Fruit fly (Drosophila melanogaster): Measurements from ENCODE around the gene CG14913.
A peak's percentile ranks its signal among the peaks of the same experiment; 100 is the strongest.

CG14913 gene

dm6 chr2L:11051644-11052492 lies 35.1 kb downstream of the CG14913 start (continued):
- TF ChIP-seq fd85E (GFP tag; optimal IDR thresholded peaks at IDR 0.05) (no peak), CG8319 (GFP tag; optimal IDR thresholded peaks at IDR 0.05) (peak; percentile 33), CG15336 (GFP tag; IDR thresholded peaks at IDR 0.05) (no peak), Met (GFP tag; optimal IDR thresholded peaks at IDR 0.05) (peak; percentile 54), svp (GFP tag) (peak; percentile 58), cyc (GFP tag; optimal IDR thresholded peaks at IDR 0.05) (no peak), Hr39 (GFP tag; optimal IDR thresholded peaks at IDR 0.05) (peak; percentile 32), Blimp-1 (GFP tag; optimal IDR thresholded peaks at IDR 0.05) (no peak), dsx (GFP tag; optimal IDR thresholded peaks at IDR 0.05; ENCODE audit: poor library complexity, severe bottlenecking) (peak; percentile 26), CG4318 (GFP tag; optimal IDR thresholded peaks at IDR 0.05) (no peak)

- peak; percentile 52 for TF ChIP-seq acj6 (GFP tag; optimal IDR thresholded peaks at IDR 0.05)
- TF ChIP-seq CG34406 (GFP tag; optimal IDR thresholded peaks at IDR 0.05) = peak; percentile 79
- TF ChIP-seq Blimp-1 (GFP tag; optimal IDR thresholded peaks at IDR 0.05) = peak; percentile 41
- peak; percentile 1 to 75 for TF ChIP-seq ss (GFP tag; optimal IDR thresholded peaks at IDR 0.05)
- TF ChIP-seq CG6276 (GFP tag; optimal IDR thresholded peaks at IDR 0.05) = no peak
- TF ChIP-seq CG8119 (GFP tag; IDR thresholded peaks at IDR 0.05) = peak; percentile 49; the same call in 1 of the 3 replicates
- peak; percentile 26 for TF ChIP-seq topi (GFP tag; optimal IDR thresholded peaks at IDR 0.05)
- TF ChIP-seq Gug (GFP tag; IDR thresholded peaks at IDR 0.05) = peak; percentile 13; the same call in 1 of the 2 replicates
- TF ChIP-seq cyc (GFP tag; optimal IDR thresholded peaks at IDR 0.05) = no peak
- peak; percentile 68 for TF ChIP-seq CG6163 (GFP tag; IDR thresholded peaks at IDR 0.05)
- TF ChIP-seq Sox15 (GFP tag; optimal IDR thresholded peaks at IDR 0.05) = peak; percentile 31
- peak; percentile 19 for TF ChIP-seq CG6792 (GFP tag; optimal IDR thresholded peaks at IDR 0.05)
- TF ChIP-seq CG6808 (GFP tag; optimal IDR thresholded peaks at IDR 0.05) = peak; percentile 25
- TF ChIP-seq Hr38 (GFP tag; optimal IDR thresholded peaks at IDR 0.05) = no peak
- TF ChIP-seq CG10631 (GFP tag; optimal IDR thresholded peaks at IDR 0.05) = peak; percentile 76
- TF ChIP-seq CG11902 (GFP tag; optimal IDR thresholded peaks at IDR 0.05) = peak; percentile 46
- TF ChIP-seq Ets21C (GFP tag; optimal IDR thresholded peaks at IDR 0.05) = no peak
- no peak for TF ChIP-seq CG4318 (GFP tag; optimal IDR thresholded peaks at IDR 0.05)
- peak; percentile 46 for TF ChIP-seq CG16779 (tag; optimal IDR thresholded peaks at IDR 0.05)
- TF ChIP-seq CG3919 (GFP tag; optimal IDR thresholded peaks at IDR 0.05) = peak; percentile 31
- no peak for TF ChIP-seq dac (GFP tag; optimal IDR thresholded peaks at IDR 0.05)
- peak; percentile 84 for TF ChIP-seq Ets96B (tag; optimal IDR thresholded peaks at IDR 0.05)
- TF ChIP-seq Smox (GFP tag; optimal IDR thresholded peaks at IDR 0.05) = no peak
- TF ChIP-seq fd59A (GFP tag; optimal IDR thresholded peaks at IDR 0.05) = no peak
- TF ChIP-seq CG9139 (GFP tag; optimal IDR thresholded peaks at IDR 0.05) = peak; percentile 62
- peak; percentile 9 for TF ChIP-seq CG11762 (GFP tag; optimal IDR thresholded peaks at IDR 0.05; ENCODE audit: insufficient read depth)
- peak; percentile 85 for TF ChIP-seq CG3032 (tag; optimal IDR thresholded peaks at IDR 0.05)
- TF ChIP-seq CG31627 (GFP tag; optimal IDR thresholded peaks at IDR 0.05) = no peak
- peak; percentile 46 for TF ChIP-seq OdsH (GFP tag; optimal IDR thresholded peaks at IDR 0.05)
- peak; percentile 83 for TF ChIP-seq Eip78C (GFP tag)
- TF ChIP-seq CG8632 (GFP tag; optimal IDR thresholded peaks at IDR 0.05) = peak; percentile 80
- peak; percentile 15 for TF ChIP-seq lz (GFP tag; optimal IDR thresholded peaks at IDR 0.05)
- no peak for TF ChIP-seq Met (GFP tag; optimal IDR thresholded peaks at IDR 0.05)
- peak; percentile 34; the same call in 1 of the 2 replicates for TF ChIP-seq CG15336 (GFP tag; IDR thresholded peaks at IDR 0.05)
- peak; percentile 70 for TF ChIP-seq CG10669 (GFP tag; optimal IDR thresholded peaks at IDR 0.05)
- TF ChIP-seq achi (GFP tag; optimal IDR thresholded peaks at IDR 0.05) = peak; percentile 68
- no peak for TF ChIP-seq fd85E (GFP tag; optimal IDR thresholded peaks at IDR 0.05)
- peak; percentile 80 for TF ChIP-seq dsx (GFP tag; optimal IDR thresholded peaks at IDR 0.05; ENCODE audit: poor library complexity, severe bottlenecking)
- peak; percentile 16 for TF ChIP-seq esn (GFP tag; optimal IDR thresholded peaks at IDR 0.05)
- TF ChIP-seq spab (GFP tag; optimal IDR thresholded peaks at IDR 0.05) = peak; percentile 63
- peak; percentile 38 for TF ChIP-seq CG32006 (GFP tag; optimal IDR thresholded peaks at IDR 0.05)
Measured at dm6 chr2L:11052493-11052788, 35.6 kb downstream of the CG14913 start.

All from whole organism, prepupa.